Worm (Caenorhabditis elegans): ENCODE measurements around the gene oac-48.

ce11 chrIV:13702681-13703080, 29.1 kb downstream of the oac-48 start:
- no peak for TF ChIP-seq ceh-16 (tag; optimal IDR thresholded peaks at IDR 0.05)
- no peak for TF ChIP-seq lin-13 (GFP tag; optimal IDR thresholded peaks at IDR 0.05)
- no peak for TF ChIP-seq sma-3 (GFP tag; optimal IDR thresholded peaks at IDR 0.05)
- TF ChIP-seq unc-62 (GFP tag; optimal IDR thresholded peaks at IDR 0.05) = peak; percentile 2
- no peak for TF ChIP-seq snpc-4 (tag; optimal IDR thresholded peaks at IDR 0.05)
- TF ChIP-seq nhr-25 (tag; optimal IDR thresholded peaks at IDR 0.05) = no peak
- no peak for TF ChIP-seq nhr-12 (tag; optimal IDR thresholded peaks at IDR 0.05)
- TF ChIP-seq nhr-11 (tag; optimal IDR thresholded peaks at IDR 0.05) = no peak
